Worm (Caenorhabditis elegans): ENCODE results near the gene lev-8.

lev-8 gene

DNA sequence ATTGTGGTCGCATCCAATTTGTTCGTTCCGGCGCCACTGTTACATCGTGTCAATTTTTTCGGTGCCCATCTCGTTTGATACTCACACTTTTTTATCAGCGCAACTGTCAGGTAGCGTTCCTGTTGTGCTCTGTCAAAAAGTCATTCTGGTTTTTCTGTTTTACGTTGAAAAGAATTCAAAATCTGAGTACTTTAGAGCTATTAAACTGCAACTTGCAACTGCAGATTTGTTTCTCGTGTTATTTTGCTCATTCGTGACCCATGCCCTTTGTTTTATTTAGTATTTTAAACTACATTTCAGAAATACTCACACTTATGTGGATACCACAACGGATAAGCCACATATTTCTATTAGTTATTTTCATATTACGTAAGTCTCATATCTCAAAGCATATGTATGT, at the start of gene lev-8:
Gene lev-8 (plus strand): TSS at position 301 of the 400 bp plus-strand sequence.
- no peak for TF ChIP-seq efl-3 (GFP tag; optimal IDR thresholded peaks at IDR 0.05)
- TF ChIP-seq vab-15 (tag; optimal IDR thresholded peaks at IDR 0.05) = no peak
- TF ChIP-seq C34B4.2 (tag; optimal IDR thresholded peaks at IDR 0.05) = no peak
- no peak for TF ChIP-seq tlp-1 (tag; optimal IDR thresholded peaks at IDR 0.05)
- no peak for TF ChIP-seq hpl-2 (GFP tag; optimal IDR thresholded peaks at IDR 0.05)
- TF ChIP-seq isw-1 (GFP tag; IDR thresholded peaks at IDR 0.05) = no peak
- no peak for TF ChIP-seq unc-30 (tag; optimal IDR thresholded peaks at IDR 0.05)
- no peak for TF ChIP-seq unc-98 (GFP tag; IDR thresholded peaks at IDR 0.05)
- TF ChIP-seq aha-1 (tag; optimal IDR thresholded peaks at IDR 0.05) = no peak
- TF ChIP-seq C16A3.4 (tag; optimal IDR thresholded peaks at IDR 0.05) = no peak
- TF ChIP-seq aly-2 (tag; optimal IDR thresholded peaks at IDR 0.05) = no peak
- no peak for TF ChIP-seq unc-62 (GFP tag; optimal IDR thresholded peaks at IDR 0.05)
- TF ChIP-seq unc-130 (tag; optimal IDR thresholded peaks at IDR 0.05) = no peak
- TF ChIP-seq xbp-1 (tag; optimal IDR thresholded peaks at IDR 0.05) = no peak
- TF ChIP-seq fkh-4 (tag; optimal IDR thresholded peaks at IDR 0.05; ENCODE audit: borderline replicate concordance) = no peak
- no peak for TF ChIP-seq fkh-10 (GFP tag; optimal IDR thresholded peaks at IDR 0.05)

DNA sequence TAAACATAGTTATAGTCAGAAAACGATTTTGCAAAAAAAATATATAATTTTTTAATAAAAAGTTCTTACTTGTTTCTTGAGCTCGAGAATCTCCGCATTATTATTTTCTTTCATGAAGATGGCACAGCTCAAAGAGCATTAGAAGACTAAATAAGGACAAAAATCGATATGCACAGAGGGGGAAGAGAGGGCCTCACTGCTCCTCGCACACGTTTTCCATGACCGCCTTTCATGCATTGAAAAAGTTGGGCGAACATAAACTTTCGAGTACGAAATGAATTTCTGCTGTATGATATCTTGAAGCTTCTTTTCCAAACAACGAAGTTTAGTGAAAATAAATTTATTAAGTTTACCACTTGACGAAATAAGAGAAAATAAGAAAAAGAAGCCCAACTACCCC, 49.5 kb upstream of the lev-8 start, which contains the start of gene ccdc-149:
Gene ccdc-149 (minus strand): TSS at position 221 of the 400 bp plus-strand sequence.
- TF ChIP-seq nhr-47 (tag; optimal IDR thresholded peaks at IDR 0.05) (no peak), pag-3 (tag; optimal IDR thresholded peaks at IDR 0.05; ENCODE audit: borderline replicate concordance, insufficient read depth) (no peak), elt-3 (tag; optimal IDR thresholded peaks at IDR 0.05) (no peak), efl-1 (optimal IDR thresholded peaks at IDR 0.05) (no peak), efl-1 (GFP tag; optimal IDR thresholded peaks at IDR 0.05 in 1 of 2) (no peak), zip-4 (GFP tag; optimal IDR thresholded peaks at IDR 0.05) (no peak), nhr-90 (tag; optimal IDR thresholded peaks at IDR 0.05; ENCODE audit: poor library complexity) (no peak), irx-1 (tag; optimal IDR thresholded peaks at IDR 0.05) (no peak)

ce11 chrX:11515381-11515780, 45.3 kb upstream of the lev-8 start:
- TF ChIP-seq elt-2 (tag; optimal IDR thresholded peaks at IDR 0.05) = peak; percentile 94
- no peak for TF ChIP-seq efl-3 (GFP tag; optimal IDR thresholded peaks at IDR 0.05)
- no peak for TF ChIP-seq elt-3 (tag; optimal IDR thresholded peaks at IDR 0.05)
- no peak for TF ChIP-seq aly-2 (tag; optimal IDR thresholded peaks at IDR 0.05)
- TF ChIP-seq mdl-1 (tag; optimal IDR thresholded peaks at IDR 0.05) = peak in 1 of 2 experiments; percentile 0
- no peak for TF ChIP-seq tlp-1 (tag; optimal IDR thresholded peaks at IDR 0.05)
- no peak for TF ChIP-seq lin-15B (tag; optimal IDR thresholded peaks at IDR 0.05)
- no peak for TF ChIP-seq egl-27 (tag; optimal IDR thresholded peaks at IDR 0.05)
- TF ChIP-seq nhr-11 (tag; optimal IDR thresholded peaks at IDR 0.05) = no peak
- TF ChIP-seq blmp-1 (tag; optimal IDR thresholded peaks at IDR 0.05) = no peak
- no peak for TF ChIP-seq ceh-90 (tag; optimal IDR thresholded peaks at IDR 0.05)
- no peak for TF ChIP-seq swsn-7 (tag; optimal IDR thresholded peaks at IDR 0.05)
- TF ChIP-seq zip-4 (GFP tag; optimal IDR thresholded peaks at IDR 0.05) = no peak
- TF ChIP-seq nhr-76 (tag; optimal IDR thresholded peaks at IDR 0.05) = no peak
- TF ChIP-seq nhr-90 (tag; optimal IDR thresholded peaks at IDR 0.05; ENCODE audit: poor library complexity) = peak; percentile 11
- TF ChIP-seq lin-35 (GFP tag; optimal IDR thresholded peaks at IDR 0.05) = peak in 1 of 2 experiments; percentile 26
- no peak for TF ChIP-seq unc-86 (tag; optimal IDR thresholded peaks at IDR 0.05)
- TF ChIP-seq fkh-10 (GFP tag; optimal IDR thresholded peaks at IDR 0.05) = no peak
- no peak for TF ChIP-seq mab-9 (GFP tag; IDR thresholded peaks at IDR 0.05)
- TF ChIP-seq pqm-1 (tag; optimal IDR thresholded peaks at IDR 0.05) = peak; percentile 36
- no peak for TF ChIP-seq ztf-4 (tag; optimal IDR thresholded peaks at IDR 0.05)
- no peak for TF ChIP-seq aha-1 (tag; optimal IDR thresholded peaks at IDR 0.05)
- peak; percentile 26 for TF ChIP-seq lin-14 (GFP tag; optimal IDR thresholded peaks at IDR 0.05)
- no peak for TF ChIP-seq skn-1 (tag; optimal IDR thresholded peaks at IDR 0.05)
- no peak for TF ChIP-seq pag-3 (tag; optimal IDR thresholded peaks at IDR 0.05; ENCODE audit: borderline replicate concordance, insufficient read depth)
- no peak for TF ChIP-seq nhr-77 (tag; optimal IDR thresholded peaks at IDR 0.05)
- TF ChIP-seq sptf-1 (tag; optimal IDR thresholded peaks at IDR 0.05) = no peak
- no peak for TF ChIP-seq pax-3 (tag; optimal IDR thresholded peaks at IDR 0.05)
- TF ChIP-seq nhr-85 (tag) = no peak
- TF ChIP-seq lin-13 (GFP tag; optimal IDR thresholded peaks at IDR 0.05) = no peak
- TF ChIP-seq grh-1 (GFP tag; IDR thresholded peaks at IDR 0.05) = no peak
- TF ChIP-seq fos-1 (tag; optimal IDR thresholded peaks at IDR 0.05) = no peak
- TF ChIP-seq hpl-2 (GFP tag; optimal IDR thresholded peaks at IDR 0.05) = no peak
- TF ChIP-seq alr-1 (tag; optimal IDR thresholded peaks at IDR 0.05; ENCODE audit: borderline replicate concordance) = no peak
- TF ChIP-seq Y116A8C.19 (tag; optimal IDR thresholded peaks at IDR 0.05; ENCODE audit: borderline replicate concordance) = no peak
- TF ChIP-seq efl-1 (optimal IDR thresholded peaks at IDR 0.05) = no peak
- no peak for TF ChIP-seq efl-1 (GFP tag; optimal IDR thresholded peaks at IDR 0.05 in 1 of 2)

Data from whole organism, L1 larva.